Fruit fly (Drosophila melanogaster) whole organism, adult: Measurements from ENCODE around the gene Sk1.

ENCODE experiments used
- CG11617 ChIP-seq: fragments of 200-800 bp; sonication (Bioruptor generic); optimal IDR thresholded peaks from 2 replicates; lab custom pipeline; 2017; ENCODE audit warnings: mild to moderate bottlenecking, missing biosample characterization, missing genetic modification reagents, missing genetic modification characterization
- CG12768 ChIP-seq: fragments of 200-800 bp; sonication (Bioruptor generic); optimal IDR thresholded peaks from 2 replicates; lab custom pipeline; 2017; ENCODE audit warnings: missing biosample characterization, missing genetic modification characterization, mild to moderate bottlenecking, moderate library complexity, missing genetic modification reagents
- CG14711 ChIP-seq: fragments of 200-800 bp; sonication (Bioruptor generic); optimal IDR thresholded peaks from 2 replicates; lab custom pipeline; 2018; ENCODE audit warnings: missing biosample characterization, mild to moderate bottlenecking, missing genetic modification characterization, moderate library complexity
- CG1620 ChIP-seq: fragments of 200-800 bp; sonication (Bioruptor generic); optimal IDR thresholded peaks from 2 replicates; lab custom pipeline; 2016; ENCODE audit warnings: missing biosample characterization, missing genetic modification characterization
- CG33017 ChIP-seq: fragments of 200-800 bp; sonication (Bioruptor generic); optimal IDR thresholded peaks from 2 replicates; lab custom pipeline; 2018; ENCODE audit warnings: missing biosample characterization, mild to moderate bottlenecking, missing genetic modification characterization, moderate library complexity
- CG5204 ChIP-seq: fragments of 200-800 bp; sonication (Bioruptor generic); optimal IDR thresholded peaks from 2 replicates; lab custom pipeline; 2016; ENCODE audit warnings: missing biosample characterization, missing genetic modification characterization
- CG7045 ChIP-seq: fragments of 200-800 bp; sonication (Bioruptor generic); optimal IDR thresholded peaks from 2 replicates; lab custom pipeline; 2017; ENCODE audit warnings: missing biosample characterization, mild to moderate bottlenecking, missing genetic modification characterization
- CG7101 ChIP-seq: fragments of 200-800 bp; sonication (Bioruptor generic); optimal IDR thresholded peaks from 2 replicates; lab custom pipeline; 2018; ENCODE audit warnings: missing biosample characterization, mild to moderate bottlenecking, missing genetic modification characterization, moderate library complexity
- Clk ChIP-seq: fragments of 200-800 bp; sonication (Bioruptor generic); optimal IDR thresholded peaks from 2 replicates; lab custom pipeline; 2017; ENCODE audit warnings: missing biosample characterization, missing genetic modification characterization
- Crg-1 ChIP-seq: fragments of 200-800 bp; sonication (Bioruptor generic); optimal IDR thresholded peaks from 2 replicates; lab custom pipeline; 2016; ENCODE audit warnings: missing biosample characterization, missing genetic modification characterization
- Hr96 ChIP-seq: fragments of 200-800 bp; sonication (Bioruptor generic); optimal IDR thresholded peaks from 2 replicates; lab custom pipeline; 2016; ENCODE audit warnings: missing biosample characterization, missing genetic modification characterization
- Mnt ChIP-seq: fragments of 200-800 bp; sonication (Bioruptor generic); optimal IDR thresholded peaks from 2 replicates; lab custom pipeline; 2016; ENCODE audit warnings: missing biosample characterization, mild to moderate bottlenecking, missing genetic modification characterization
- bab1 ChIP-seq: fragments of 200-800 bp; sonication (Bioruptor generic); optimal IDR thresholded peaks from 3 replicates; lab custom pipeline; 2019; ENCODE audit warnings: missing biosample characterization, mild to moderate bottlenecking, missing genetic modification characterization, moderate library complexity
- cic ChIP-seq: fragments of 200-800 bp; sonication (Bioruptor generic); optimal IDR thresholded peaks from 2 replicates; lab custom pipeline; 2017; ENCODE audit warnings: missing biosample characterization, mild to moderate bottlenecking, missing genetic modification characterization, moderate library complexity
- cnc ChIP-seq, 2 experiments: fragments of >200 bp; optimal IDR thresholded peaks; 2 replicates each; lab custom pipeline; 2017
- kay ChIP-seq: fragments of 200-800 bp; sonication (Bioruptor generic); peaks from one replicate; lab custom pipeline; 2016; ENCODE audit warnings: missing biosample characterization, missing genetic modification characterization, borderline replicate concordance
- ovo ChIP-seq: fragments of 200-800 bp; sonication (Bioruptor generic); optimal IDR thresholded peaks from 2 replicates; lab custom pipeline; 2016; ENCODE audit warnings: missing biosample characterization, missing genetic modification characterization
- pad ChIP-seq: fragments of 200-800 bp; sonication (Bioruptor generic); optimal IDR thresholded peaks from 3 replicates; lab custom pipeline; 2017; ENCODE audit warnings: missing biosample characterization, missing genetic modification characterization, mild to moderate bottlenecking, moderate library complexity, missing genetic modification reagents
- tj ChIP-seq: fragments of 200-800 bp; sonication (Bioruptor generic); optimal IDR thresholded peaks from 3 replicates; lab custom pipeline; 2017; ENCODE audit warnings: missing biosample characterization, mild to moderate bottlenecking, missing genetic modification characterization, moderate library complexity
- toe ChIP-seq: fragments of 200-800 bp; sonication (Bioruptor generic); optimal IDR thresholded peaks from 2 replicates; lab custom pipeline; 2016; ENCODE audit warnings: missing biosample characterization, missing genetic modification characterization

Gene Sk1

DNA sequence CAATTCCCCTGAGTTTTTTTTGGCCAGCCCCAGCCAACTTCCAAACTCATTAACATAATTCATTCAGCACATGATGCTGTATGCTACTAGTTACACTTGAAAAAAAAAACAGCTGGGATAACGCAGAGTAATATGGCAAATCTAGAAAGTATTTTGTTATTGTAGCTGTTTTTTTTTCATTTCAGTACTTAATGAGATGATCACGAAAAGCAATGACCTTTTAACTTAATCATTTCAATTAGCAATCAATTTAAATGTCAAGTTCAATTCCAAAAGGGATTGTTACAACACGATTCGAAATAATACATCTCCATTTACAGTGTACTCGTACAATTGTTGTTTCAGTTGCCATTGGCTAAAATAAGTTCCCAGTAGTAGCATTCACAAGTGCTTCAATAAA is 8.1 kb downstream of the Sk1 start:
- no peak for TF ChIP-seq tj (GFP tag; lab: Kevin White, UChicago)
- TF ChIP-seq toe (GFP tag; lab: Kevin White, UChicago), result no peak
- no peak for TF ChIP-seq CG1620 (GFP tag; lab: Kevin White, UChicago)
- no peak for TF ChIP-seq pad (GFP tag; lab: Kevin White, UChicago)
- no peak for TF ChIP-seq cnc (optimal IDR thresholded peaks at IDR 0.05; lab: Kevin White, UChicago)
- no peak for TF ChIP-seq CG5204 (GFP tag; lab: Kevin White, UChicago)

DNA sequence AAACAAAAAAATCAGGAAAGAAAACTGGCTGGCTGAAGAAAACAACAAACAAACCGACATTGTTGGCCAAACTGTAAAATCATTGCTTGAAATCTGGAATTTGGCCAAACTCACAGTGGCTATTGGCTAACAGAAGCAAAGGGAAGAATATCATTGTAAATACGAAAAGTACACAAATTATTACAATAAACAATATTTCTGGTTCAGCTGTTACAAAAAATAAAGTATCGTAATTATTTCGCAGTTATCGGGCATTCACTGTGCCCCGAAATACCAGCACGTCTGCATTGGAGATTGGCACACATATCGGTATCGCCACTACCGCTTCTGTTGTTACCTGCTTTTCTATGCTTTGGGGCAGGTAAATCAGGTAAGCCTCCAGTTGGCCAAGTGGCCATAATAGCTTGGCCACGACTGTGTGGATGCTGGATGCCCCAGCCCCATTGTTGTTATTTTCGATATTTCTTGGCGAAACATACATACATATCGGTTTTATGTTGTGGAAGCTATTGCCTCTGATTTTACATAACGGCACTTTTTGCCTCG is 8.8 kb downstream of the Sk1 start:
- TF ChIP-seq kay (GFP tag; lab: Kevin White, UChicago) (no peak), bab1 (peak; percentile 57), Hr96 (GFP tag; lab: Kevin White, UChicago) (no peak), Crg-1 (GFP tag; lab: Kevin White, UChicago) (no peak), Mnt (GFP tag; lab: Kevin White, UChicago) (no peak), CG5204 (GFP tag; lab: Kevin White, UChicago) (no peak), pad (GFP tag; lab: Kevin White, UChicago) (no peak), CG1620 (GFP tag; lab: Kevin White, UChicago) (no peak), CG7101 (no peak)

DNA sequence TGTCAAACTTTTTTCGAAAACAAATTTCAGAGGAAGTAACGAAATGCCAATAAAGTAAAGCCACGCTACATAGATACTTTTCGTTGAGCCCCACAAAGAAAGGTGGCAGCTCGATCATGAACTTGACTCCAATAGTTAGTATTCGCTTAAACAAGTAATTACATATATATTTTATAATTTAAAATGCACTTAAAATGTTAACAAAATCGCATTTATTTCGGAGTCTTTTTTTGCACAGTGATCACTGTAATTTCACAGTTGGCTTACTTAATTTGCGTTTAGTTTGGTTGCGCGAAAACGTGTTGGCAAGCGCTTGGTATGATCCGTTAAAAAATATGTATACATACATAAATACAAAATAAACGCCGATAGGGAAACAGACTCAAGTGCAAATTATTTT is 9.3 kb downstream of the Sk1 start:
- TF ChIP-seq Crg-1 (GFP tag; lab: Kevin White, UChicago), result no peak
- no peak for TF ChIP-seq CG7045 (GFP tag; lab: Kevin White, UChicago)
- peak; percentile 12 for TF ChIP-seq bab1
- TF ChIP-seq Hr96 (GFP tag; lab: Kevin White, UChicago), result no peak
- TF ChIP-seq CG11617 (GFP tag; lab: Kevin White, UChicago), result no peak

DNA sequence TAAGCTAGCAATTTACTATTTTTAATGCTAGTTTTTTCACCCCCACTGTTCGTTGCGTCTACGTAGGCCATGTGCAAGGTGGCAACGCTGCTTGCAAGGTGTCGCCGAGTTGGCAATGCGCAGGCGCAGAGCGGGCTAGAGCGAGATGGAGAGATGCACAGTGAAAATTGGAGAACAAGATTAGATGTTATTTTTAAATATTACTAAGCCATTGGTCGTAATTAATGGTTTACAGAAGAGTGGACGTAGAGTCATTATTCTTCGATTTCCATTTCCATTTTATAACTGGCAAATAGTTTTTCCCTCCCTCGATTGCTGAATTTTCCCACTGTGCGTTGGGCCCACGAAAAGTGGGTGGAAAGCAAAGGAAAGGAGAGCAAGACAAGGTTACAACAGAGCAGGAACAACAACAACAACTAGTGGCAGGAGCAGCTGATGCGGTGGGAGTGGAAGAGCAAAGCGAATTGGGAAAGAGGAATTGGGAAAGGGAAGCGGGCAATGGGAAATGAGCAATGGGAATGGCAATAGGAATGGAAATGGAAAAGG is 10.6 kb downstream of the Sk1 start:
- TF ChIP-seq CG5204 (GFP tag; lab: Kevin White, UChicago), result no peak
- TF ChIP-seq CG11617 (GFP tag; lab: Kevin White, UChicago), result no peak
- peak; percentile 39 for TF ChIP-seq CG14711 (tag; lab: Kevin White, UChicago)
- peak; percentile 15 for TF ChIP-seq Mnt (GFP tag; lab: Kevin White, UChicago)
- TF ChIP-seq Clk, result peak; percentile 39
- no peak for TF ChIP-seq cnc (optimal IDR thresholded peaks at IDR 0.05; lab: Kevin White, UChicago)
- no peak for TF ChIP-seq CG33017 (tag; lab: Kevin White, UChicago)
- peak; percentile 17 for TF ChIP-seq cic (GFP tag; lab: Kevin White, UChicago)
- TF ChIP-seq tj (GFP tag; lab: Kevin White, UChicago), result peak; percentile 14
- TF ChIP-seq bab1, result peak; percentile 42
- TF ChIP-seq pad (GFP tag; lab: Kevin White, UChicago), result no peak
- peak; percentile 47 for TF ChIP-seq CG7045 (GFP tag; lab: Kevin White, UChicago)
- TF ChIP-seq CG7101, result peak; percentile 30
- peak; percentile 36 for TF ChIP-seq Hr96 (GFP tag; lab: Kevin White, UChicago)

DNA sequence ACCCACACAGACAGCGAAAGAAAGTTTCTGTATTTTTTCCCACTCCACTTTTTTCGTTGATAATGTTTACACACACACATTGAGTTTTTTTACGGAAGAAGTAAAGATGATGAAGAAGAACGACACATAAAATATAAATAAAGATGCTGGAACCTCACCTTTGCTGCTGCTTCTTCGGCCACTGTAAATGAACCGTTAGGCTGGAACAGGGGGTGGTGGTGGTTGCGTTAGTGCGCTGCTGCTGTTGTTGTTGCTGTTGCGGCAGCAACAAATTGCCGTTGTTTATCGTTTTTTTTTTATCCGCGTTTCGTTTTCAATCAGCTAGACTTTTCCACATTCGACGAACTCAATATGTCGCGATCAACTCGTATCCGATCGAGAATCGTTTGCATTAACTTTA is 11.3 kb downstream of the Sk1 start:
- no peak for TF ChIP-seq CG1620 (GFP tag; lab: Kevin White, UChicago)
- no peak for TF ChIP-seq toe (GFP tag; lab: Kevin White, UChicago)
- no peak for TF ChIP-seq CG7045 (GFP tag; lab: Kevin White, UChicago)
- no peak for TF ChIP-seq CG7101
- TF ChIP-seq CG33017 (tag; lab: Kevin White, UChicago), result no peak
- no peak for TF ChIP-seq CG12768
- no peak for TF ChIP-seq CG14711 (tag; lab: Kevin White, UChicago)
- TF ChIP-seq bab1, result no peak
- peak; percentile 47 for TF ChIP-seq ovo (GFP tag; lab: Kevin White, UChicago)

DNA sequence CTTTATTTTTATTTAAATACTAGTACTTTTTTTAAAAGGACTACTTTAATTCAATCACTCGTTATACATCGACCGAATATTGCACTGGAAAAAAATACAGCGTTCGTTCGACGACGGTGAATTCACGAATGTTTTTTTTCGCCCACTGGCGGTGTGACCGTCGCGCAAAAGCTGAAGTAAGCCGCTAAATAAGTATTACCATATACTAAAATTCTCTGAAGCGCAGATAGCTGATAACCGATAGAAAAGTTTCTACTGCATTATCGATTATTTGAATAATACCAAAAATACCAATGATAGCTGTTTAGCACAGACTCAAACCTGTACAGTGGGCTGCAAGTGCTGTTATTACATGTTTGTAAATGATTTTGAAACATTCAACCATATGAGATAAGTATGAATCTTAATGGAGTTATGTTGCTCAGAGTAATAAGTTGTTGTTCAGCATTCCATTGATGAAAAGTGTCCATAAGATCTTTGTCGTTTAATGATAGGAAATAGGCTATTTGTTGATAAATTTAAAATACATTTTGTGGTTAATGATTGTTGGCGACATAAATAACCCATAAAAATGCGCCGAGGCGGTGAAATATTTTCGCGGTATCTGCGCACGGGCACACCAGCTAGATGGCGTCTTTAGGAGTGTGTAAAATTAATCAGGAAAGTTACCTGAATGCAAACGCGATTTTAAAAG is 12.0 kb downstream of the Sk1 start, which contains the start of the genes Evi5 and HP5:
TSS of gene Evi5 (minus strand) at position 198 of the 694 bp plus-strand sequence.
TSS of gene HP5 (plus strand) at position 598 of the 694 bp plus-strand sequence.
- peak; percentile 24 for TF ChIP-seq CG14711 (tag; lab: Kevin White, UChicago)
- TF ChIP-seq CG5204 (GFP tag; lab: Kevin White, UChicago), result no peak
- peak; percentile 26 for TF ChIP-seq pad (GFP tag; lab: Kevin White, UChicago)
- TF ChIP-seq CG7101, result peak; percentile 56
- peak; percentile 43 for TF ChIP-seq CG1620 (GFP tag; lab: Kevin White, UChicago)
- peak; percentile 35 for TF ChIP-seq Mnt (GFP tag; lab: Kevin White, UChicago)
- TF ChIP-seq kay (GFP tag; lab: Kevin White, UChicago), result no peak
- TF ChIP-seq Hr96 (GFP tag; lab: Kevin White, UChicago), result no peak
- no peak for TF ChIP-seq cic (GFP tag; lab: Kevin White, UChicago)
- TF ChIP-seq ovo (GFP tag; lab: Kevin White, UChicago), result peak; percentile 26
- peak; percentile 14 for TF ChIP-seq CG11617 (GFP tag; lab: Kevin White, UChicago)
- peak; percentile 33 for TF ChIP-seq bab1
- no peak for TF ChIP-seq CG12768
- TF ChIP-seq toe (GFP tag; lab: Kevin White, UChicago), result peak; percentile 25
